Fruit fly (Drosophila melanogaster): ENCODE measurements around the gene CG5854.
A peak's percentile ranks its signal among the peaks of the same experiment; 100 is the strongest.

Gene CG5854

DNA sequence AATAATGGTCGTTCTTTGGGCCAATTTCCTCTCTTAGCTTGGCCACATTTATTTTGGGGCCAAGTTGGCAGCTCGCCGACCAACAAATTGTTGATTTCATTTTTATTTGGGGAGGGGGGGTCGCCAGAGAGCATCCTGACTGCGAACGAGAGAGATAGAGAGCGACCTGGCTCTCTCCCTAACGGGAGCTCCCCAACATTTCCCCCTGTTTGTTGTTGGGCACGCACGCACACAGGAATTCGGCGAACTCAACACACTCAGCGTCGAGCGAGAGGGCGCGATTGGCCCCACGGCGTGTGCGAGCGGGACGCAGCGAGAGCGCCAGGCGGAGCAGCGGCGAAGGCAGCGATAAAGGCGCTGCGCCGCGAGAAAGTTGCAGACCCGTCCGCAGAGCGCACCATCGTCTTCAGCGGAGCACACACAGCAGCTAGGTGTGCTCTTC lies 29.1 kb downstream of the CG5854 start, which contains the start of gene CG31140:
TSS of gene CG31140 (plus strand) at position 400 of the 442 bp plus-strand sequence.
- TF ChIP-seq Jarid2 (GFP tag; optimal IDR thresholded peaks at IDR 0.05) (peak; percentile 2), wek (GFP tag; optimal IDR thresholded peaks at IDR 0.05) (peak; percentile 49), hkb (optimal IDR thresholded peaks at IDR 0.05) (no peak), hkb (GFP tag; IDR thresholded peaks at IDR 0.05) (0 out of 2 replicates have a peak, but pooled peaks have one; percentile 26), CrebB (tag; optimal IDR thresholded peaks at IDR 0.05) (no peak), Rx (GFP tag; IDR thresholded peaks at IDR 0.05) (no peak), BEAF-32 (GFP tag; optimal IDR thresholded peaks at IDR 0.05) (no peak), jigr1 (GFP tag; IDR thresholded peaks at IDR 0.05) (no peak), ham (GFP tag; IDR thresholded peaks at IDR 0.05) (no peak), CG10321 (GFP tag; IDR thresholded peaks at IDR 0.05) (peak; percentile 70), CG1647 (GFP tag; optimal IDR thresholded peaks at IDR 0.05) (no peak), CG2199 (GFP tag; IDR thresholded peaks at IDR 0.05) (0 out of 3 replicates have a peak, but pooled peaks have one; percentile 36), MTF-1 (GFP tag; optimal IDR thresholded peaks at IDR 0.05; ENCODE audit: borderline replicate concordance) (peak; percentile 1), Trl (optimal IDR thresholded peaks at IDR 0.05) (peak; percentile 71 to 76), Trl (GFP tag; optimal IDR thresholded peaks at IDR 0.05) (peak; percentile 13), eve (GFP tag; optimal IDR thresholded peaks at IDR 0.05) (no peak), Eip74EF (GFP tag; optimal IDR thresholded peaks at IDR 0.05) (no peak), otp (GFP tag; IDR thresholded peaks at IDR 0.05) (0 out of 3 replicates have a peak, but pooled peaks have one; percentile 21), bsh (GFP tag; optimal IDR thresholded peaks at IDR 0.05) (peak in 1 of 2 experiments; percentile 38), yki (optimal IDR thresholded peaks at IDR 0.05) (peak; percentile 36), CG6175 (GFP tag; IDR thresholded peaks at IDR 0.05) (0 out of 3 replicates have a peak, but pooled peaks have one; percentile 30), zfh1 (GFP tag; IDR thresholded peaks at IDR 0.05) (0 out of 3 replicates have a peak, but pooled peaks have one; percentile 37), MESR4 (GFP tag; optimal IDR thresholded peaks at IDR 0.05) (peak; percentile 12), CG13894 (tag; optimal IDR thresholded peaks at IDR 0.05) (no peak), salm (tag; optimal IDR thresholded peaks at IDR 0.05) (no peak), dan (GFP tag; IDR thresholded peaks at IDR 0.05) (no peak), HLH54F (GFP tag; optimal IDR thresholded peaks at IDR 0.05) (no peak), HLHmδ (GFP tag; optimal IDR thresholded peaks at IDR 0.05) (peak; percentile 55), chinmo (GFP tag; IDR thresholded peaks at IDR 0.05; ENCODE audit: partially characterized antibody) (peak; percentile 72; the same call in 1 of the 4 replicates), CHES-1-like (GFP tag; optimal IDR thresholded peaks at IDR 0.05) (no peak), sim (GFP tag; IDR thresholded peaks at IDR 0.05) (0 out of 2 replicates have a peak, but pooled peaks have one; percentile 27), E2f2 (GFP tag; IDR thresholded peaks at IDR 0.05) (0 out of 2 replicates have a peak, but pooled peaks have one; percentile 33), maf-S (GFP tag; optimal IDR thresholded peaks at IDR 0.05) (no peak), pb (GFP tag; optimal IDR thresholded peaks at IDR 0.05) (peak; percentile 43), CG14667 (GFP tag; IDR thresholded peaks at IDR 0.05) (no peak), abd-A (tag; optimal IDR thresholded peaks at IDR 0.05) (peak; percentile 85), CG9437 (GFP tag; optimal IDR thresholded peaks at IDR 0.05) (no peak), CG11504 (tag; optimal IDR thresholded peaks at IDR 0.05) (peak; percentile 17), CG12769 (tag; optimal IDR thresholded peaks at IDR 0.05) (peak; percentile 76), ase (GFP tag; IDR thresholded peaks at IDR 0.05) (no peak), CG8478 (optimal IDR thresholded peaks at IDR 0.05) (peak; percentile 83), CG18599 (GFP tag; optimal IDR thresholded peaks at IDR 0.05) (peak; percentile 49), CG30431 (GFP tag; optimal IDR thresholded peaks at IDR 0.05) (no peak), Ets65A (GFP tag) (peak; percentile 74), Awh (GFP tag; IDR thresholded peaks at IDR 0.05) (no peak), CG9876 (GFP tag; optimal IDR thresholded peaks at IDR 0.05) (no peak), cg (GFP tag; optimal IDR thresholded peaks at IDR 0.05) (peak; percentile 58), amos (GFP tag; IDR thresholded peaks at IDR 0.05; ENCODE audit: partially characterized antibody) (no peak; the same call in 1 of the 2 replicates), lab (GFP tag; optimal IDR thresholded peaks at IDR 0.05) (peak; percentile 26), sens-2 (GFP tag; IDR thresholded peaks at IDR 0.05) (no peak), Dbx (GFP tag; IDR thresholded peaks at IDR 0.05) (0 out of 3 replicates have a peak, but pooled peaks have one; percentile 23)
